Worm (Caenorhabditis elegans): ENCODE results near the gene pqn-90.
"Not testable (repeated sequence)": the region's sequence is repeated elsewhere in the genome, so short reads cannot be mapped to it uniquely, and the experiment has no call there.

- not testable (repeated sequence) for TF ChIP-seq hsf-1 (GFP tag; IDR thresholded peaks at IDR 0.05); unc-62 (GFP tag; optimal IDR thresholded peaks at IDR 0.05); Y53F4B.3 (GFP tag; IDR thresholded peaks at IDR 0.05); B0019.2 (GFP tag; conservative IDR thresholded peaks at IDR 0.05); Y79H2A.3 (GFP tag; conservative IDR thresholded peaks at IDR 0.05)
Observed at ce11 chrIV:15318982-15319381, 27.9 kb upstream of the pqn-90 start, which contains the start of gene Y73F8A.14.
